Fruit fly (Drosophila melanogaster) whole organism, prepupa: Measurements from ENCODE around the gene CG43155.
A peak's percentile ranks its signal among the peaks of the same experiment; 100 is the strongest.

Experiments
- Blimp-1 ChIP-seq: fragments of 200-800 bp; sonication (Bioruptor generic); optimal IDR thresholded peaks from 3 replicates; lab custom pipeline; 2017; ENCODE audit warnings: missing biosample characterization, missing genetic modification characterization, mild to moderate bottlenecking, moderate library complexity, missing genetic modification reagents
- CG10669 ChIP-seq: fragments of 200-800 bp; sonication (Bioruptor generic); optimal IDR thresholded peaks from 3 replicates; lab custom pipeline; 2018; ENCODE audit warnings: missing biosample characterization, mild to moderate bottlenecking, missing genetic modification characterization, moderate library complexity
- CG11294 ChIP-seq: fragments of 200-800 bp; sonication (Bioruptor generic); IDR thresholded peaks from 2 replicates; pipeline ENCODE4 v1.3.6; 2022; ENCODE audit warnings: missing biosample characterization, missing genetic modification characterization
- CG11762 ChIP-seq: fragments of 200-800 bp; sonication (Bioruptor generic); optimal IDR thresholded peaks from 3 replicates; lab custom pipeline; 2016; ENCODE audit warnings: missing biosample characterization, missing genetic modification characterization; ENCODE audit not compliant: insufficient read depth
- CG11902 ChIP-seq: fragments of 200-800 bp; sonication (Bioruptor generic); optimal IDR thresholded peaks from 3 replicates; lab custom pipeline; 2016; ENCODE audit warnings: missing biosample characterization, missing genetic modification characterization
- CG15336 ChIP-seq: fragments of 200-800 bp; sonication (Bioruptor generic); IDR thresholded peaks from 2 replicates; pipeline ENCODE4 v1.3.6; 2022; ENCODE audit warnings: missing biosample characterization, missing genetic modification characterization
- CG1621 ChIP-seq: fragments of 200-800 bp; sonication (Bioruptor generic); optimal IDR thresholded peaks from 3 replicates; lab custom pipeline; 2018; ENCODE audit warnings: missing biosample characterization, mild to moderate bottlenecking, missing genetic modification characterization
- CG16779 ChIP-seq: fragments of 200-800 bp; sonication (Bioruptor generic); optimal IDR thresholded peaks from 3 replicates; lab custom pipeline; 2017; ENCODE audit warnings: missing biosample characterization, mild to moderate bottlenecking, missing genetic modification characterization
- CG34406 ChIP-seq: fragments of 200-800 bp; sonication (Bioruptor generic); optimal IDR thresholded peaks from 3 replicates; lab custom pipeline; 2016; ENCODE audit warnings: missing biosample characterization, missing genetic modification characterization
- CG4318 ChIP-seq: fragments of 200-800 bp; sonication (Bioruptor generic); optimal IDR thresholded peaks from 3 replicates; lab custom pipeline; 2017; ENCODE audit warnings: missing biosample characterization, mild to moderate bottlenecking, missing genetic modification characterization
- CG6163 ChIP-seq: fragments of 200-800 bp; sonication (Bioruptor generic); IDR thresholded peaks from 3 replicates; pipeline ENCODE4 v1.3.6; 2022; ENCODE audit warnings: missing biosample characterization, missing genetic modification characterization
- CG6276 ChIP-seq: fragments of 200-800 bp; sonication (Bioruptor generic); optimal IDR thresholded peaks from 2 replicates; lab custom pipeline; 2017; ENCODE audit warnings: missing biosample characterization, mild to moderate bottlenecking, missing genetic modification characterization
- CG6792 ChIP-seq: fragments of 200-800 bp; sonication (Bioruptor generic); optimal IDR thresholded peaks from 3 replicates; lab custom pipeline; 2016; ENCODE audit warnings: missing biosample characterization, missing genetic modification characterization
- CG6808 ChIP-seq: fragments of 200-800 bp; sonication (Bioruptor generic); optimal IDR thresholded peaks from 3 replicates; lab custom pipeline; 2017; ENCODE audit warnings: missing biosample characterization, missing genetic modification characterization, mild to moderate bottlenecking, moderate library complexity, missing genetic modification reagents
- CG6854 ChIP-seq: fragments of 200-800 bp; sonication (Bioruptor generic); optimal IDR thresholded peaks from 2 replicates; lab custom pipeline; 2017; ENCODE audit warnings: missing biosample characterization, mild to moderate bottlenecking, missing genetic modification characterization
- CG7368 ChIP-seq: fragments of 200-800 bp; sonication (Bioruptor generic); optimal IDR thresholded peaks from 3 replicates; lab custom pipeline; 2016; ENCODE audit warnings: missing biosample characterization, missing genetic modification characterization
- CG8119 ChIP-seq: fragments of 200-800 bp; sonication (Bioruptor generic); IDR thresholded peaks from 3 replicates; pipeline ENCODE4 v1.3.6; 2022; ENCODE audit warnings: missing biosample characterization, missing genetic modification characterization
- CG8632 ChIP-seq: fragments of 200-800 bp; sonication (Bioruptor generic); optimal IDR thresholded peaks from 3 replicates; lab custom pipeline; 2016; ENCODE audit warnings: missing biosample characterization, missing genetic modification characterization
- CG9139 ChIP-seq: fragments of 200-800 bp; sonication (Bioruptor generic); optimal IDR thresholded peaks from 3 replicates; lab custom pipeline; 2017; ENCODE audit warnings: missing biosample characterization, mild to moderate bottlenecking, missing genetic modification characterization
- Eip75B ChIP-seq: fragments of 200-800 bp; sonication (Bioruptor generic); optimal IDR thresholded peaks from 3 replicates; lab custom pipeline; 2016; ENCODE audit warnings: missing biosample characterization, missing genetic modification characterization
- Eip78C ChIP-seq: fragments of 200-800 bp; sonication (Bioruptor generic); peaks from one replicate; lab custom pipeline; 2016; ENCODE audit warnings: missing biosample characterization, missing genetic modification characterization
- Eip93F ChIP-seq: fragments of 200-800 bp; sonication (Bioruptor generic); optimal IDR thresholded peaks from 2 replicates; lab custom pipeline; 2016; ENCODE audit warnings: missing biosample characterization, mild to moderate bottlenecking, missing genetic modification characterization
- Ets96B ChIP-seq: fragments of 200-800 bp; optimal IDR thresholded peaks from 2 replicates; lab custom pipeline; 2019; ENCODE audit warnings: missing biosample characterization, mild to moderate bottlenecking, missing genetic modification characterization, moderate library complexity
- Gug ChIP-seq: fragments of 200-800 bp; sonication (Bioruptor generic); IDR thresholded peaks from 2 replicates; pipeline ENCODE4 v1.3.6; 2022; ENCODE audit warnings: missing biosample characterization, missing genetic modification characterization
- Hr4 ChIP-seq: fragments of 200-800 bp; sonication (Bioruptor generic); optimal IDR thresholded peaks from 3 replicates; lab custom pipeline; 2016; ENCODE audit warnings: missing biosample characterization, missing genetic modification characterization
- Met ChIP-seq: fragments of 200-800 bp; sonication (Bioruptor generic); optimal IDR thresholded peaks from 3 replicates; lab custom pipeline; 2016; ENCODE audit warnings: missing biosample characterization, missing genetic modification characterization
- Smox ChIP-seq: fragments of 200-800 bp; sonication (Bioruptor generic); optimal IDR thresholded peaks from 3 replicates; lab custom pipeline; 2016; ENCODE audit warnings: missing biosample characterization, missing genetic modification characterization
- Sox102F ChIP-seq: fragments of 200-800 bp; sonication (Bioruptor generic); optimal IDR thresholded peaks from 2 replicates; lab custom pipeline; 2016; ENCODE audit warnings: missing biosample characterization, mild to moderate bottlenecking, missing genetic modification characterization
- Sox15 ChIP-seq: fragments of 200-800 bp; sonication (Bioruptor generic); optimal IDR thresholded peaks from 3 replicates; lab custom pipeline; 2016; ENCODE audit warnings: missing biosample characterization, missing genetic modification characterization
- achi ChIP-seq: fragments of 200-800 bp; sonication (Bioruptor generic); optimal IDR thresholded peaks from 3 replicates; lab custom pipeline; 2016; ENCODE audit warnings: missing biosample characterization, missing genetic modification characterization
- acj6 ChIP-seq: fragments of 200-800 bp; sonication (Bioruptor generic); optimal IDR thresholded peaks from 3 replicates; lab custom pipeline; 2016; ENCODE audit warnings: missing biosample characterization, missing genetic modification characterization
- dac ChIP-seq: fragments of 200-800 bp; sonication (Bioruptor generic); optimal IDR thresholded peaks from 2 replicates; lab custom pipeline; 2017; ENCODE audit warnings: missing biosample characterization, mild to moderate bottlenecking, missing genetic modification characterization
- eg ChIP-seq: fragments of 200-800 bp; sonication (Bioruptor generic); IDR thresholded peaks from 3 replicates; pipeline ENCODE4 v1.3.6; 2022; ENCODE audit warnings: missing biosample characterization, missing genetic modification characterization
- esn ChIP-seq: fragments of 200-800 bp; sonication (Bioruptor generic); optimal IDR thresholded peaks from 2 replicates; lab custom pipeline; 2016; ENCODE audit warnings: missing biosample characterization, mild to moderate bottlenecking, missing genetic modification characterization, moderate library complexity
- fd59A ChIP-seq: fragments of 200-800 bp; sonication (Bioruptor generic); optimal IDR thresholded peaks from 2 replicates; lab custom pipeline; 2017; ENCODE audit warnings: missing biosample characterization, mild to moderate bottlenecking, missing genetic modification characterization, missing genetic modification reagents
- fd85E ChIP-seq: fragments of 200-800 bp; sonication (Bioruptor generic); optimal IDR thresholded peaks from 3 replicates; lab custom pipeline; 2016; ENCODE audit warnings: missing biosample characterization, missing genetic modification characterization
- lz ChIP-seq: fragments of 200-800 bp; sonication (Bioruptor generic); optimal IDR thresholded peaks from 3 replicates; lab custom pipeline; 2016; ENCODE audit warnings: missing biosample characterization, missing genetic modification characterization
- net ChIP-seq: fragments of 200-800 bp; sonication (Bioruptor generic); optimal IDR thresholded peaks from 3 replicates; lab custom pipeline; 2016; ENCODE audit warnings: missing biosample characterization, missing genetic modification characterization
- salr ChIP-seq, 2 experiments: fragments of 200-800 bp; sonication (Bioruptor generic); optimal IDR thresholded peaks; 3 replicates each; lab custom pipeline; 2016 to 2018; ENCODE audit warnings: missing biosample characterization in 2 of 2, missing genetic modification characterization in 2 of 2, mild to moderate bottlenecking in 1 of 2
- spab ChIP-seq: fragments of 200-800 bp; sonication (Bioruptor generic); optimal IDR thresholded peaks from 2 replicates; lab custom pipeline; 2017; ENCODE audit warnings: missing biosample characterization, mild to moderate bottlenecking, missing genetic modification characterization, missing genetic modification reagents
- ss ChIP-seq, 2 experiments: fragments of 200-800 bp; sonication (Bioruptor generic); optimal IDR thresholded peaks; 2 replicates in 1 of 2; 3 replicates in 1 of 2; lab custom pipeline; 2017 to 2018; ENCODE audit warnings: mild to moderate bottlenecking in 2 of 2, missing biosample characterization in 2 of 2, missing genetic modification characterization in 2 of 2, moderate library complexity in 1 of 2
- svp ChIP-seq: fragments of 200-800 bp; sonication (Bioruptor generic); peaks from one replicate; lab custom pipeline; 2016; ENCODE audit warnings: missing biosample characterization, missing genetic modification characterization
- topi ChIP-seq: fragments of 200-800 bp; sonication (Bioruptor generic); optimal IDR thresholded peaks from 3 replicates; lab custom pipeline; 2016; ENCODE audit warnings: missing biosample characterization, missing genetic modification characterization
- vri ChIP-seq: fragments of 200-800 bp; sonication (Bioruptor generic); optimal IDR thresholded peaks from 3 replicates; lab custom pipeline; 2016; ENCODE audit warnings: missing biosample characterization, mild to moderate bottlenecking, missing genetic modification characterization

CG43155 gene

dm6 chrX:11492205-11492604 is 32.6 kb downstream of the CG43155 start (continued):
- TF ChIP-seq Sox102F (GFP tag; lab: Kevin White, UChicago): no peak
- TF ChIP-seq dac (GFP tag; lab: Kevin White, UChicago): no peak
- TF ChIP-seq CG6163 (GFP tag; lab: Robert Waterston, UW): no peak
- TF ChIP-seq CG10669 (GFP tag; lab: Kevin White, UChicago): peak; percentile 12
- no peak for TF ChIP-seq CG34406 (GFP tag; lab: Kevin White, UChicago)
- no peak for TF ChIP-seq vri
- no peak for TF ChIP-seq Eip93F
- no peak for TF ChIP-seq spab (GFP tag; lab: Kevin White, UChicago)
- TF ChIP-seq CG6808: peak; percentile 1
- peak; percentile 37 for TF ChIP-seq Ets96B (tag; lab: Kevin White, UChicago)
- peak; percentile 43 for TF ChIP-seq achi
- TF ChIP-seq Smox: no peak
- TF ChIP-seq salr (GFP tag; optimal IDR thresholded peaks at IDR 0.05; lab: Kevin White, UChicago): peak in 1 of 2 experiments; percentile 43
- no peak for TF ChIP-seq CG16779 (tag; lab: Kevin White, UChicago)
- no peak for TF ChIP-seq CG11294

dm6 chrX:11492916-11493590 is 33.5 kb downstream of the CG43155 start, which contains the start of gene Drak:
Gene Drak, plus strand, starts transcription at chrX:11493135.
- TF ChIP-seq CG6854 (peak; percentile 37), achi (no peak), CG1621 (peak; percentile 20), Eip78C (GFP tag; lab: Kevin White, UChicago) (peak; percentile 5), vri (peak; percentile 25), CG6808 (peak; percentile 8), ss (GFP tag; optimal IDR thresholded peaks at IDR 0.05; lab: Kevin White, UChicago) (peak; percentile 22 to 67), Met (no peak), CG6276 (GFP tag; lab: Kevin White, UChicago) (peak; percentile 12), spab (GFP tag; lab: Kevin White, UChicago) (no peak), Sox102F (GFP tag; lab: Kevin White, UChicago) (peak; percentile 33), Eip75B (GFP tag; lab: Kevin White, UChicago) (no peak)
- TF ChIP-seq, all 60 proteins: peak for 8

dm6 chrX:11494731-11495277 is 35.2 kb downstream of the CG43155 start:
- peak; percentile 95 to 96 for TF ChIP-seq ss (GFP tag; optimal IDR thresholded peaks at IDR 0.05; lab: Kevin White, UChicago)
- TF ChIP-seq CG6276 (GFP tag; lab: Kevin White, UChicago): peak; percentile 75
- peak; percentile 95 for TF ChIP-seq acj6 (GFP tag; lab: Kevin White, UChicago)
- peak; percentile 95 for TF ChIP-seq CG6808
- TF ChIP-seq eg: peak; percentile 51; the same call in 1 of the 3 replicates
- TF ChIP-seq esn (GFP tag; lab: Kevin White, UChicago): peak; percentile 96
- TF ChIP-seq CG15336 (GFP tag; lab: Robert Waterston, UW): peak; percentile 86
- TF ChIP-seq Eip75B (GFP tag; lab: Kevin White, UChicago): peak; percentile 96
- TF ChIP-seq CG11902 (GFP tag; lab: Kevin White, UChicago): peak; percentile 91
- 0 out of 2 replicates have a peak, but pooled peaks have one; percentile 35 for TF ChIP-seq CG11294
- TF ChIP-seq fd59A (GFP tag; lab: Kevin White, UChicago): peak; percentile 95
- peak; percentile 96 for TF ChIP-seq CG6792 (GFP tag; lab: Kevin White, UChicago)
- peak; percentile 83 for TF ChIP-seq Blimp-1
- peak; percentile 97 for TF ChIP-seq lz
- TF ChIP-seq CG16779 (tag; lab: Kevin White, UChicago): peak; percentile 87
- TF ChIP-seq fd85E (GFP tag; lab: Kevin White, UChicago): peak; percentile 82
- peak; percentile 96 for TF ChIP-seq Sox102F (GFP tag; lab: Kevin White, UChicago)
- peak; percentile 68 for TF ChIP-seq Gug (GFP tag; lab: Robert Waterston, UW)
- TF ChIP-seq net (GFP tag; lab: Kevin White, UChicago): peak; percentile 92
- TF ChIP-seq Ets96B (tag; lab: Kevin White, UChicago): peak; percentile 94
- peak; percentile 94 for TF ChIP-seq CG7368
- TF ChIP-seq Met: peak; percentile 97
- peak; percentile 88 for TF ChIP-seq CG8119
- TF ChIP-seq CG4318 (GFP tag; lab: Kevin White, UChicago): peak; percentile 81
- peak; percentile 86 for TF ChIP-seq CG6163 (GFP tag; lab: Robert Waterston, UW)
- TF ChIP-seq Eip78C (GFP tag; lab: Kevin White, UChicago): peak; percentile 98
- peak; percentile 94 for TF ChIP-seq CG8632 (GFP tag; lab: Kevin White, UChicago)
- peak; percentile 76 for TF ChIP-seq Hr4 (GFP tag; lab: Kevin White, UChicago)
- peak; percentile 96 for TF ChIP-seq svp (GFP tag; lab: Kevin White, UChicago)
- TF ChIP-seq CG9139 (GFP tag; lab: Kevin White, UChicago): peak; percentile 90
- peak; percentile 97 for TF ChIP-seq topi (GFP tag; lab: Kevin White, UChicago)
- TF ChIP-seq CG11762 (GFP tag; lab: Kevin White, UChicago): peak; percentile 91
- peak; percentile 95 for TF ChIP-seq Sox15 (GFP tag; lab: Kevin White, UChicago)
- peak; percentile 95 for TF ChIP-seq CG1621
